Worm (Caenorhabditis elegans): ENCODE measurements around the gene glo-4.

ce11 chrV:9270442-9270841, 27.4 kb upstream of the glo-4 start:
- TF ChIP-seq lin-54 (GFP tag; optimal IDR thresholded peaks at IDR 0.05) = no peak
- no peak for TF ChIP-seq nhr-27 (tag; optimal IDR thresholded peaks at IDR 0.05)
- no peak for TF ChIP-seq ztf-25 (GFP tag; IDR thresholded peaks at IDR 0.05)
- no peak for TF ChIP-seq unc-62 (GFP tag; optimal IDR thresholded peaks at IDR 0.05)
- TF ChIP-seq sdz-38 (tag; optimal IDR thresholded peaks at IDR 0.05) = no peak
- TF ChIP-seq repo-1 (tag; optimal IDR thresholded peaks at IDR 0.05) = no peak
- no peak for TF ChIP-seq D2030.7 (GFP tag; IDR thresholded peaks at IDR 0.05)
- no peak for TF ChIP-seq pha-4 (tag; optimal IDR thresholded peaks at IDR 0.05)
